Fruit fly (Drosophila melanogaster) whole organism, wandering third instar larva: ENCODE measurements around the gene CG11815.

Experiments used
- Abd-B ChIP-seq: fragments of >200 bp; optimal IDR thresholded peaks from 2 replicates; lab custom pipeline; 2017; ENCODE audit warnings: missing biosample characterization, missing genetic modification characterization
- CrebA ChIP-seq: fragments of 200-800 bp; sonication (Bioruptor generic); optimal IDR thresholded peaks from 2 replicates; lab custom pipeline; 2016; ENCODE audit warnings: missing biosample characterization, mild to moderate bottlenecking, missing genetic modification characterization, borderline replicate concordance
- Dfd ChIP-seq: fragments of >200 bp; optimal IDR thresholded peaks from 2 replicates; lab custom pipeline; 2017; ENCODE audit warnings: missing biosample characterization, missing genetic modification characterization
- Dif ChIP-seq: fragments of 200-275, 200-300 bp; sonication (Bioruptor generic); optimal IDR thresholded peaks from 2 replicates; lab custom pipeline; 2018; ENCODE audit warnings: missing biosample characterization, missing genetic modification characterization; ENCODE audit not compliant: partially characterized antibody
- Hnf4 ChIP-seq: fragments of 200-800 bp; sonication (Bioruptor generic); optimal IDR thresholded peaks from 2 replicates; lab custom pipeline; 2016; ENCODE audit warnings: missing biosample characterization, mild to moderate bottlenecking, missing genetic modification characterization
- Hr78 ChIP-seq: fragments of >200 bp; optimal IDR thresholded peaks from 2 replicates; lab custom pipeline; 2017; ENCODE audit warnings: missing biosample characterization, missing genetic modification characterization
- Hr83 ChIP-seq: fragments of 200-300 bp; sonication (Bioruptor generic); optimal IDR thresholded peaks from 2 replicates; lab custom pipeline; 2016; ENCODE audit warnings: missing biosample characterization, mild to moderate bottlenecking, missing genetic modification characterization, moderate library complexity; ENCODE audit not compliant: poor library complexity, severe bottlenecking
- Jra ChIP-seq: sonication (Bioruptor generic); optimal IDR thresholded peaks from 2 replicates; lab custom pipeline; 2016; ENCODE audit warnings: missing biosample characterization, missing genetic modification characterization
- Mio ChIP-seq: sonication (Bioruptor generic); optimal IDR thresholded peaks from 2 replicates; lab custom pipeline; 2016; ENCODE audit warnings: missing biosample characterization, missing genetic modification characterization
- Myc ChIP-seq: fragments of >200 bp; optimal IDR thresholded peaks from 2 replicates; lab custom pipeline; 2017
- N ChIP-seq: fragments of >200 bp; optimal IDR thresholded peaks from 2 replicates; lab custom pipeline; 2018; ENCODE audit warnings: missing biosample characterization, missing external identifiers, missing genetic modification characterization
- Rel ChIP-seq, 2 experiments: fragments of 200-800 bp; sonication (Bioruptor generic) in 1 of 2; optimal IDR thresholded peaks; 2 replicates in 1 of 2; 3 replicates in 1 of 2; lab custom pipeline; 2016 to 2019; ENCODE audit warnings: mild to moderate bottlenecking in 2 of 2, missing biosample characterization in 2 of 2, missing genetic modification characterization in 2 of 2, moderate library complexity in 1 of 2
- Sp1 ChIP-seq: fragments of 200-800 bp; sonication (Bioruptor generic); optimal IDR thresholded peaks from 3 replicates; lab custom pipeline; 2019; ENCODE audit warnings: missing biosample characterization, mild to moderate bottlenecking, missing genetic modification characterization, moderate library complexity
- Vsx2 ChIP-seq: fragments of 200-300, 225-300 bp; sonication (Bioruptor generic); optimal IDR thresholded peaks from 2 replicates; lab custom pipeline; 2018; ENCODE audit warnings: missing biosample characterization, missing genetic modification characterization; ENCODE audit not compliant: partially characterized antibody
- br ChIP-seq: fragments of 200-800 bp; sonication (Bioruptor generic); optimal IDR thresholded peaks from 2 replicates; lab custom pipeline; 2016; ENCODE audit warnings: missing biosample characterization, missing genetic modification characterization
- brk ChIP-seq: fragments of 200-800 bp; sonication (Bioruptor generic); optimal IDR thresholded peaks from 2 replicates; lab custom pipeline; 2016; ENCODE audit warnings: missing biosample characterization, mild to moderate bottlenecking, missing genetic modification characterization
- dl ChIP-seq, 2 experiments: fragments of 175-275, 200-275 bp in 1 of 2; fragments of 200-275 bp in 1 of 2; sonication (Bioruptor generic); optimal IDR thresholded peaks; lab custom pipeline; 2018; ENCODE audit warnings: mild to moderate bottlenecking in 2 of 2, missing biosample characterization in 2 of 2, missing genetic modification characterization in 2 of 2, moderate library complexity in 2 of 2; ENCODE audit not compliant: partially characterized antibody in 2 of 2, insufficient read depth in 1 of 2
- dmrt93B ChIP-seq: fragments of 200-800 bp; sonication (Bioruptor generic); optimal IDR thresholded peaks from 2 replicates; lab custom pipeline; 2018; ENCODE audit warnings: missing biosample characterization, mild to moderate bottlenecking, missing genetic modification characterization
- dsf ChIP-seq: sonication (Bioruptor generic); optimal IDR thresholded peaks from 2 replicates; lab custom pipeline; 2016; ENCODE audit warnings: missing biosample characterization, missing genetic modification characterization, borderline replicate concordance
- ey ChIP-seq: fragments of 200-800 bp; sonication (Bioruptor generic); optimal IDR thresholded peaks from 2 replicates; lab custom pipeline; 2016; ENCODE audit warnings: missing biosample characterization, missing genetic modification characterization
- foxo ChIP-seq, 2 experiments: fragments of 200-800 bp; sonication (Bioruptor generic); optimal IDR thresholded peaks; 2 replicates in 1 of 2; 3 replicates in 1 of 2; lab custom pipeline; 2016 to 2017; ENCODE audit warnings: missing biosample characterization in 2 of 2, missing genetic modification characterization in 2 of 2
- h ChIP-seq: fragments of 200-800 bp; sonication (Bioruptor generic); optimal IDR thresholded peaks from 3 replicates; lab custom pipeline; 2016; ENCODE audit warnings: missing biosample characterization, mild to moderate bottlenecking, missing genetic modification characterization
- jim ChIP-seq: fragments of 175-275, 200-325 bp; sonication (Bioruptor generic); optimal IDR thresholded peaks from 2 replicates; lab custom pipeline; 2016; ENCODE audit warnings: missing biosample characterization, mild to moderate bottlenecking, missing genetic modification characterization
- lola ChIP-seq: fragments of >200 bp; optimal IDR thresholded peaks from 2 replicates; lab custom pipeline; 2017; ENCODE audit warnings: missing biosample characterization, missing genetic modification characterization
- pan ChIP-seq: fragments of >200 bp; optimal IDR thresholded peaks from 2 replicates; lab custom pipeline; 2017
- rgr ChIP-seq: fragments of 200-800 bp; sonication (Bioruptor generic); optimal IDR thresholded peaks from 3 replicates; lab custom pipeline; 2016; ENCODE audit warnings: missing biosample characterization, mild to moderate bottlenecking, missing genetic modification characterization
- sage ChIP-seq: fragments of 200-800 bp; sonication (Bioruptor generic); optimal IDR thresholded peaks from 2 replicates; lab custom pipeline; 2016; ENCODE audit warnings: missing biosample characterization, mild to moderate bottlenecking, missing genetic modification characterization
- sv ChIP-seq: fragments of 200-800 bp; sonication (Bioruptor generic); optimal IDR thresholded peaks from 3 replicates; lab custom pipeline; 2016; ENCODE audit warnings: missing biosample characterization, missing genetic modification characterization
- tai ChIP-seq: sonication (Bioruptor generic); optimal IDR thresholded peaks from 2 replicates; lab custom pipeline; 2016; ENCODE audit warnings: missing biosample characterization, missing genetic modification characterization
- usp ChIP-seq: fragments of >200 bp; optimal IDR thresholded peaks from 2 replicates; lab custom pipeline; 2017; ENCODE audit warnings: missing biosample characterization, missing genetic modification characterization
- woc ChIP-seq: sonication (Bioruptor generic); optimal IDR thresholded peaks from 2 replicates; lab custom pipeline; 2016; ENCODE audit warnings: missing biosample characterization, mild to moderate bottlenecking, missing genetic modification characterization

Gene CG11815

dm6 chr3L:1971103-1971742, at the start of gene CG11815, which contains the start of gene acs:
TSS of gene CG11815 (minus strand) at chr3L:1971200.
TSS of gene acs (plus strand) at chr3L:1971638.
- TF ChIP-seq lola (GFP tag; lab: Kevin White, UChicago) (no peak), tai (GFP tag; lab: Kevin White, UChicago) (no peak), Hr83 (no peak), dmrt93B (GFP tag; lab: Kevin White, UChicago) (no peak), Abd-B (GFP tag; lab: Kevin White, UChicago) (no peak), Myc (lab: Kevin White, UChicago) (peak; percentile 42), brk (GFP tag; lab: Kevin White, UChicago) (peak; percentile 60), jim (GFP tag; lab: Kevin White, UChicago) (no peak), usp (no peak), h (GFP tag; lab: Kevin White, UChicago) (peak; percentile 6)
- TF ChIP-seq, all 38 proteins: peak for 3

- TF ChIP-seq Dfd (GFP tag; lab: Kevin White, UChicago) (no peak), dl (GFP tag; optimal IDR thresholded peaks at IDR 0.05; lab: Kevin White, UChicago; ENCODE audit: insufficient read depth in 1 of 2, partially characterized antibody in 2 of 2) (no peak), ey (no peak), Vsx2 (GFP tag; lab: Kevin White, UChicago) (no peak), Hr83 (no peak), h (GFP tag; lab: Kevin White, UChicago) (no peak), Rel (GFP tag; optimal IDR thresholded peaks at IDR 0.05; lab: Kevin White, UChicago) (no peak), Rel (tag; optimal IDR thresholded peaks at IDR 0.05; lab: Kevin White, UChicago) (no peak), br (GFP tag; lab: Kevin White, UChicago) (no peak), usp (no peak), sage (GFP tag; lab: Kevin White, UChicago) (no peak), Sp1 (no peak), Hr78 (GFP tag; lab: Kevin White, UChicago) (no peak), brk (GFP tag; lab: Kevin White, UChicago) (no peak), dsf (GFP tag; lab: Kevin White, UChicago) (no peak), Dif (no peak), Mio (no peak), N (GFP tag; lab: Kevin White, UChicago) (no peak), rgr (GFP tag; lab: Kevin White, UChicago) (no peak)
Observed at dm6 chr3L:2005551-2005950, 34.6 kb upstream of the CG11815 start, which contains the start of gene CG42841. TSS of gene CG42841 (minus strand) at chr3L:2005651.

dm6 chr3L:2004732-2005131, 33.7 kb upstream of the CG11815 start:
- TF ChIP-seq Abd-B (GFP tag; lab: Kevin White, UChicago): no peak
- no peak for TF ChIP-seq br (GFP tag; lab: Kevin White, UChicago)
- TF ChIP-seq Dif: no peak
- TF ChIP-seq lola (GFP tag; lab: Kevin White, UChicago): no peak
- TF ChIP-seq Hnf4 (GFP tag; lab: Kevin White, UChicago): no peak
- TF ChIP-seq sv: no peak
- TF ChIP-seq Jra: no peak
- no peak for TF ChIP-seq tai (GFP tag; lab: Kevin White, UChicago)
- TF ChIP-seq CrebA: no peak
- no peak for TF ChIP-seq dmrt93B (GFP tag; lab: Kevin White, UChicago)
- no peak for TF ChIP-seq foxo (GFP tag; optimal IDR thresholded peaks at IDR 0.05; lab: Kevin White, UChicago)
- TF ChIP-seq dl (GFP tag; optimal IDR thresholded peaks at IDR 0.05; lab: Kevin White, UChicago; ENCODE audit: insufficient read depth in 1 of 2, partially characterized antibody in 2 of 2): no peak

DNA sequence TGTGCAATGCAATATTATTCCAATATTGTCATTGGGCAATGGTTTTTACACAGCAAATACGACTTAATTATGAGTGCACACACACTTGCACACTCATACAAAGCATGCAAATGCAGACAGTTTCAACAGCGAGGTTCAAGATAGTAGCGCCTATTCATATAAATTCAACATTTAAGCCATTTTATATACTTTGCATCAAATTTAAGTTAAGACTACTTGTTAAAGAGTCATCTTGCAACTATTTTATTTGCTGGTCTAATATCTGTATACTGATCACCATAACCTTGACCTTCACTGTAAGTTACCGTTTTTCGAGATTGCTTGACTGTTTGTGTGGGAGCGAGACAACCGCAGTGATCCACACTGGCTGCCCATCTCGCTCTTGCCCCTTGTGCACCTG, 14.4 kb upstream of the CG11815 start:
- TF ChIP-seq woc (GFP tag; lab: Kevin White, UChicago) (no peak), Dif (no peak), ey (no peak), Dfd (GFP tag; lab: Kevin White, UChicago) (no peak), Hr78 (GFP tag; lab: Kevin White, UChicago) (no peak), pan (lab: Kevin White, UChicago) (no peak), brk (GFP tag; lab: Kevin White, UChicago) (no peak), sv (no peak), Vsx2 (GFP tag; lab: Kevin White, UChicago) (no peak), Hr83 (no peak)
- TF ChIP-seq, all 38 proteins: peak for 0
